Worm (Caenorhabditis elegans): Measurements from ENCODE around the gene irld-48.

irld-48 gene

ce11 chrII:2925032-2925431 is 30.8 kb upstream of the irld-48 start:
- no peak for TF ChIP-seq lsy-12 (tag; optimal IDR thresholded peaks at IDR 0.05)
- no peak for TF ChIP-seq nhr-237 (tag; optimal IDR thresholded peaks at IDR 0.05)
- TF ChIP-seq unc-39 (tag; optimal IDR thresholded peaks at IDR 0.05) = no peak
- TF ChIP-seq ZK546.5 (tag; optimal IDR thresholded peaks at IDR 0.05) = no peak
- no peak for TF ChIP-seq ztf-4 (tag; optimal IDR thresholded peaks at IDR 0.05)
- TF ChIP-seq egl-27 (tag; optimal IDR thresholded peaks at IDR 0.05) = no peak
- TF ChIP-seq tbx-2 (tag; optimal IDR thresholded peaks at IDR 0.05) = no peak
- TF ChIP-seq aly-2 (tag; optimal IDR thresholded peaks at IDR 0.05) = no peak
- TF ChIP-seq nhr-23 (tag; optimal IDR thresholded peaks at IDR 0.05) = no peak
- TF ChIP-seq sea-2 (GFP tag; optimal IDR thresholded peaks at IDR 0.05) = no peak
- TF ChIP-seq snpc-4 (tag; optimal IDR thresholded peaks at IDR 0.05) = no peak
- no peak for TF ChIP-seq unc-62 (GFP tag; optimal IDR thresholded peaks at IDR 0.05)

ce11 chrII:2925806-2926558 is 29.9 kb upstream of the irld-48 start:
- TF ChIP-seq mml-1 (tag; optimal IDR thresholded peaks at IDR 0.05) = no peak
- no peak for TF ChIP-seq eor-1 (tag; optimal IDR thresholded peaks at IDR 0.05)
- TF ChIP-seq lin-39 (tag; optimal IDR thresholded peaks at IDR 0.05) = no peak
- TF ChIP-seq lin-15B (tag; optimal IDR thresholded peaks at IDR 0.05) = no peak
- no peak for TF ChIP-seq ceh-28 (tag; optimal IDR thresholded peaks at IDR 0.05)
- no peak for TF ChIP-seq lsy-12 (tag; optimal IDR thresholded peaks at IDR 0.05)
- no peak for TF ChIP-seq unc-39 (tag; optimal IDR thresholded peaks at IDR 0.05)
- TF ChIP-seq nhr-43 (tag; optimal IDR thresholded peaks at IDR 0.05; ENCODE audit: poor library complexity, severe bottlenecking) = no peak
- no peak for TF ChIP-seq sea-2 (GFP tag; optimal IDR thresholded peaks at IDR 0.05)
- no peak for TF ChIP-seq hmg-11 (tag; optimal IDR thresholded peaks at IDR 0.05)
- no peak for TF ChIP-seq unc-62 (GFP tag; optimal IDR thresholded peaks at IDR 0.05)
- TF ChIP-seq nhr-76 (tag; optimal IDR thresholded peaks at IDR 0.05) = no peak
- no peak for TF ChIP-seq egl-27 (tag; optimal IDR thresholded peaks at IDR 0.05)
- TF ChIP-seq daf-12 (tag; optimal IDR thresholded peaks at IDR 0.05) = no peak
- no peak for TF ChIP-seq mdl-1 (tag; optimal IDR thresholded peaks at IDR 0.05)
- no peak for TF ChIP-seq ztf-11 (tag; optimal IDR thresholded peaks at IDR 0.05)
- TF ChIP-seq nhr-237 (tag; optimal IDR thresholded peaks at IDR 0.05) = no peak
- no peak for TF ChIP-seq ama-1 (optimal IDR thresholded peaks at IDR 0.05)
- TF ChIP-seq ZK546.5 (tag; optimal IDR thresholded peaks at IDR 0.05) = no peak

- no peak for TF ChIP-seq ZK546.5 (tag; optimal IDR thresholded peaks at IDR 0.05)
- TF ChIP-seq unc-62 (GFP tag; optimal IDR thresholded peaks at IDR 0.05) = no peak
- no peak for TF ChIP-seq skn-1 (tag; optimal IDR thresholded peaks at IDR 0.05)
- no peak for TF ChIP-seq ztf-11 (tag; optimal IDR thresholded peaks at IDR 0.05)
- TF ChIP-seq daf-12 (tag; optimal IDR thresholded peaks at IDR 0.05) = no peak
- TF ChIP-seq nhr-28 (tag; optimal IDR thresholded peaks at IDR 0.05) = no peak
- no peak for TF ChIP-seq pqm-1 (tag; optimal IDR thresholded peaks at IDR 0.05)
- TF ChIP-seq snpc-4 (tag; optimal IDR thresholded peaks at IDR 0.05) = no peak
- TF ChIP-seq zag-1 (tag; optimal IDR thresholded peaks at IDR 0.05) = no peak
- no peak for TF ChIP-seq nhr-25 (tag; optimal IDR thresholded peaks at IDR 0.05)
- no peak for TF ChIP-seq sea-2 (GFP tag; optimal IDR thresholded peaks at IDR 0.05)
- no peak for TF ChIP-seq fkh-10 (GFP tag; optimal IDR thresholded peaks at IDR 0.05)
- TF ChIP-seq ceh-28 (tag; optimal IDR thresholded peaks at IDR 0.05) = no peak
These were observed 28.3 kb upstream of the irld-48 start, which contains the start of the genes ZK355.3 and ZK355.8 for ce11 chrII:2927533-2927932. ZK355.3 (minus strand) TSS chrII:2927633. ZK355.8 (plus strand) TSS chrII:2927804.

- no peak for TF ChIP-seq nhr-77 (tag; optimal IDR thresholded peaks at IDR 0.05)
- no peak for TF ChIP-seq skn-1 (tag; optimal IDR thresholded peaks at IDR 0.05)
- TF ChIP-seq nhr-12 (tag; optimal IDR thresholded peaks at IDR 0.05) = no peak
- TF ChIP-seq ama-1 (optimal IDR thresholded peaks at IDR 0.05) = no peak
- no peak for TF ChIP-seq unc-62 (GFP tag; optimal IDR thresholded peaks at IDR 0.05)
- TF ChIP-seq snpc-4 (tag; optimal IDR thresholded peaks at IDR 0.05) = no peak
- no peak for TF ChIP-seq ZK546.5 (tag; optimal IDR thresholded peaks at IDR 0.05)
- no peak for TF ChIP-seq daf-12 (tag; optimal IDR thresholded peaks at IDR 0.05)
- TF ChIP-seq ztf-11 (tag; optimal IDR thresholded peaks at IDR 0.05) = no peak
- TF ChIP-seq tbx-2 (tag; optimal IDR thresholded peaks at IDR 0.05) = no peak
- no peak for TF ChIP-seq nhr-28 (tag; optimal IDR thresholded peaks at IDR 0.05)
- TF ChIP-seq sea-2 (GFP tag; optimal IDR thresholded peaks at IDR 0.05) = no peak
- no peak for TF ChIP-seq lin-15B (tag; optimal IDR thresholded peaks at IDR 0.05)
These were observed 26.0 kb upstream of the irld-48 start for ce11 chrII:2929846-2930245.

- TF ChIP-seq eor-1 (tag; optimal IDR thresholded peaks at IDR 0.05) (no peak), jun-1 (tag; optimal IDR thresholded peaks at IDR 0.05) (no peak), ceh-82 (tag; optimal IDR thresholded peaks at IDR 0.05) (no peak), ceh-16 (tag; optimal IDR thresholded peaks at IDR 0.05) (no peak), skn-1 (tag; optimal IDR thresholded peaks at IDR 0.05) (no peak), nhr-25 (tag; optimal IDR thresholded peaks at IDR 0.05) (no peak), elt-3 (tag; optimal IDR thresholded peaks at IDR 0.05) (no peak), nfya-1 (tag; optimal IDR thresholded peaks at IDR 0.05; ENCODE audit: insufficient read depth) (no peak), hmg-11 (tag; optimal IDR thresholded peaks at IDR 0.05) (no peak), aly-2 (tag; optimal IDR thresholded peaks at IDR 0.05) (no peak), ceh-9 (tag; optimal IDR thresholded peaks at IDR 0.05) (no peak), unc-62 (GFP tag; optimal IDR thresholded peaks at IDR 0.05) (no peak), nhr-67 (tag; optimal IDR thresholded peaks at IDR 0.05) (no peak), nhr-28 (tag; optimal IDR thresholded peaks at IDR 0.05) (no peak)
These were observed 25.4 kb upstream of the irld-48 start, which contains the start of the genes irld-64 and irld-63 for ce11 chrII:2930499-2930898. irld-64 (minus strand) TSS chrII:2930599. irld-63 (plus strand) TSS chrII:2930728.
